Worm (Caenorhabditis elegans) whole organism, L4/young adult: ENCODE results near the gene pdl-1.

Experiments
- W03F9.2 ChIP-seq: fragments of 150-350 bp; optimal IDR thresholded peaks from 2 replicates; lab custom pipeline; 2014; ENCODE audit warnings: missing biosample characterization, missing genetic modification characterization
- dao-5 ChIP-seq: sonication (generic microtip); optimal IDR thresholded peaks from 2 replicates; lab custom pipeline; 2016; ENCODE audit warnings: missing genotype, missing genetic modification characterization, moderate library complexity, missing compliant biosample characterization
- him-1 ChIP-seq: sonication (generic microtip); optimal IDR thresholded peaks from 2 replicates; lab custom pipeline; 2016; ENCODE audit warnings: missing genotype, missing genetic modification reagents, missing genetic modification characterization, missing compliant biosample characterization

The pdl-1 gene

ce11 chrII:7183493-7184272, at the start of gene pdl-1:
Gene pdl-1 (plus strand): TSS chrII:7183801.
- TF ChIP-seq W03F9.2 (tag; lab: Kevin White, UChicago) = peak; percentile 51
- TF ChIP-seq him-1 (tag; lab: Kevin White, UChicago) = peak; percentile 80
- TF ChIP-seq dao-5 (tag; lab: Kevin White, UChicago) = peak; percentile 94

ce11 chrII:7139064-7139463, 44.5 kb upstream of the pdl-1 start:
- no peak for TF ChIP-seq him-1 (tag; lab: Kevin White, UChicago)
- no peak for TF ChIP-seq dao-5 (tag; lab: Kevin White, UChicago)

- TF ChIP-seq dao-5 (tag; lab: Kevin White, UChicago) (no peak), him-1 (tag; lab: Kevin White, UChicago) (no peak), W03F9.2 (tag; lab: Kevin White, UChicago) (no peak)
Measured at ce11 chrII:7144307-7144706, 39.3 kb upstream of the pdl-1 start, which contains the start of gene npr-31. Gene npr-31 (plus strand): TSS chrII:7144607.

ce11 chrII:7146240-7146639, 37.4 kb upstream of the pdl-1 start:
- no peak for TF ChIP-seq W03F9.2 (tag; lab: Kevin White, UChicago)
- no peak for TF ChIP-seq dao-5 (tag; lab: Kevin White, UChicago)
- TF ChIP-seq him-1 (tag; lab: Kevin White, UChicago) = no peak

ce11 chrII:7147550-7147949, 36.1 kb upstream of the pdl-1 start:
- no peak for TF ChIP-seq him-1 (tag; lab: Kevin White, UChicago)
- no peak for TF ChIP-seq dao-5 (tag; lab: Kevin White, UChicago)
- peak; percentile 56 for TF ChIP-seq W03F9.2 (tag; lab: Kevin White, UChicago)

- TF ChIP-seq W03F9.2 (tag; lab: Kevin White, UChicago) (no peak), him-1 (tag; lab: Kevin White, UChicago) (no peak), dao-5 (tag; lab: Kevin White, UChicago) (no peak)
Measured at ce11 chrII:7148099-7148498, 35.5 kb upstream of the pdl-1 start, which contains the start of gene T07F8.1. Gene T07F8.1 (plus strand): TSS chrII:7148399.

ce11 chrII:7151969-7152631, 31.5 kb upstream of the pdl-1 start, which contains the start of gene fust-1:
Gene fust-1 (plus strand): TSS chrII:7152581.
- TF ChIP-seq W03F9.2 (tag; lab: Kevin White, UChicago) = peak; percentile 97
- TF ChIP-seq dao-5 (tag; lab: Kevin White, UChicago) = no peak
- peak; percentile 86 for TF ChIP-seq him-1 (tag; lab: Kevin White, UChicago)

ce11 chrII:7154711-7155110, 28.9 kb upstream of the pdl-1 start:
- TF ChIP-seq him-1 (tag; lab: Kevin White, UChicago) (no peak), dao-5 (tag; lab: Kevin White, UChicago) (no peak), W03F9.2 (tag; lab: Kevin White, UChicago) (no peak)

ce11 chrII:7155392-7155791, 28.2 kb upstream of the pdl-1 start, which contains the start of gene C27H5.2:
Gene C27H5.2 (plus strand): TSS chrII:7155581.
- TF ChIP-seq him-1 (tag; lab: Kevin White, UChicago) = no peak
- no peak for TF ChIP-seq W03F9.2 (tag; lab: Kevin White, UChicago)
- no peak for TF ChIP-seq dao-5 (tag; lab: Kevin White, UChicago)

ce11 chrII:7157415-7157814, 26.2 kb upstream of the pdl-1 start:
- no peak for TF ChIP-seq him-1 (tag; lab: Kevin White, UChicago)
- no peak for TF ChIP-seq W03F9.2 (tag; lab: Kevin White, UChicago)
- TF ChIP-seq dao-5 (tag; lab: Kevin White, UChicago) = no peak

- no peak for TF ChIP-seq him-1 (tag; lab: Kevin White, UChicago)
- no peak for TF ChIP-seq dao-5 (tag; lab: Kevin White, UChicago)
- TF ChIP-seq W03F9.2 (tag; lab: Kevin White, UChicago) = no peak
Measured at ce11 chrII:7161512-7161911, 22.1 kb upstream of the pdl-1 start, which contains the start of gene C27H5.12. Gene C27H5.12 (minus strand): TSS chrII:7161612.

ce11 chrII:7165749-7166148, 17.9 kb upstream of the pdl-1 start, which contains the start of gene mfsd-13.2:
Gene mfsd-13.2 (minus strand): TSS chrII:7165849.
- TF ChIP-seq dao-5 (tag; lab: Kevin White, UChicago) = no peak
- TF ChIP-seq him-1 (tag; lab: Kevin White, UChicago) = no peak
- no peak for TF ChIP-seq W03F9.2 (tag; lab: Kevin White, UChicago)

ce11 chrII:7166768-7167167, 16.8 kb upstream of the pdl-1 start:
- TF ChIP-seq W03F9.2 (tag; lab: Kevin White, UChicago) (no peak), dao-5 (tag; lab: Kevin White, UChicago) (no peak), him-1 (tag; lab: Kevin White, UChicago) (no peak)
